Worm (Caenorhabditis elegans) whole organism, late embryonic: ENCODE results near the gene cni-1.
A peak's percentile ranks its signal among the peaks of the same experiment; 100 is the strongest.
"Not testable (repeated sequence)": the region's sequence is repeated elsewhere in the genome, so short reads cannot be mapped to it uniquely, and the experiment has no call there.

Experiments
- C08G9.2 ChIP-seq: sonication (generic microtip); optimal IDR thresholded peaks from 2 replicates; lab custom pipeline; 2016; ENCODE audit warnings: mild to moderate bottlenecking, missing genetic modification characterization, moderate library complexity, missing compliant biosample characterization
- C38D4.7 ChIP-seq: fragments of 200-800 bp; sonication (Bioruptor generic); optimal IDR thresholded peaks from 2 replicates; lab custom pipeline; 2018; ENCODE audit warnings: mild to moderate bottlenecking, missing genetic modification characterization, moderate library complexity, missing compliant biosample characterization
- K02D7.2 ChIP-seq: sonication (generic microtip); optimal IDR thresholded peaks from 2 replicates; lab custom pipeline; 2017; ENCODE audit warnings: mild to moderate bottlenecking, missing genetic modification characterization, missing compliant biosample characterization
- T23F11.4 ChIP-seq: fragments of 200-800 bp; sonication (Bioruptor generic); optimal IDR thresholded peaks from 2 replicates; lab custom pipeline; 2018; ENCODE audit warnings: mild to moderate bottlenecking, missing genetic modification characterization, missing compliant biosample characterization
- Y22D7AL.16 ChIP-seq: sonication (generic microtip); optimal IDR thresholded peaks from 2 replicates; lab custom pipeline; 2016; ENCODE audit warnings: missing genetic modification characterization, missing compliant biosample characterization
- ahr-1 ChIP-seq: sonication (generic microtip); optimal IDR thresholded peaks from 2 replicates; lab custom pipeline; 2016; ENCODE audit warnings: missing genetic modification characterization, missing compliant biosample characterization
- ceh-18 ChIP-seq: sonication (generic microtip); optimal IDR thresholded peaks from 2 replicates; lab custom pipeline; 2016; ENCODE audit warnings: missing genetic modification characterization, missing compliant biosample characterization
- ceh-19 ChIP-seq: fragments of 200-800 bp; sonication (Bioruptor generic); optimal IDR thresholded peaks from 2 replicates; lab custom pipeline; 2018; ENCODE audit warnings: mild to moderate bottlenecking, missing genetic modification characterization, missing compliant biosample characterization
- ceh-2 ChIP-seq: sonication (generic microtip); optimal IDR thresholded peaks from 2 replicates; lab custom pipeline; 2016; ENCODE audit warnings: missing genotype, missing genetic modification characterization, missing compliant biosample characterization
- ceh-34 ChIP-seq: sonication (generic microtip); optimal IDR thresholded peaks from 2 replicates; lab custom pipeline; 2016; ENCODE audit warnings: mild to moderate bottlenecking, missing genetic modification characterization, missing compliant biosample characterization
- ceh-45 ChIP-seq: fragments of 200-800 bp; sonication (Bioruptor generic); IDR thresholded peaks from 2 replicates; pipeline ENCODE4 v1.3.6; 2022; ENCODE audit warnings: missing genetic modification reagents, missing genetic modification characterization, missing compliant biosample characterization
- ceh-48 ChIP-seq: sonication (generic microtip); optimal IDR thresholded peaks from 2 replicates; lab custom pipeline; 2016; ENCODE audit warnings: missing genetic modification characterization, inconsistent platforms, missing compliant biosample characterization
- ceh-9 ChIP-seq: sonication (generic microtip); optimal IDR thresholded peaks from 2 replicates; lab custom pipeline; 2016; ENCODE audit warnings: mild to moderate bottlenecking, missing genetic modification characterization, inconsistent platforms, missing compliant biosample characterization
- dve-1 ChIP-seq: sonication (generic microtip); optimal IDR thresholded peaks from 2 replicates; lab custom pipeline; 2017; ENCODE audit warnings: antibody characterized with exemption, mild to moderate bottlenecking, missing genetic modification characterization, missing compliant biosample characterization
- elt-2 ChIP-seq: sonication (generic microtip); optimal IDR thresholded peaks from 2 replicates; lab custom pipeline; 2016; ENCODE audit warnings: missing genetic modification reagents, missing genetic modification characterization, missing compliant biosample characterization
- ets-4 ChIP-seq: sonication (generic microtip); optimal IDR thresholded peaks from 2 replicates; lab custom pipeline; 2016; ENCODE audit warnings: missing genetic modification characterization, missing compliant biosample characterization
- fax-1 ChIP-seq: sonication (generic microtip); optimal IDR thresholded peaks from 2 replicates; lab custom pipeline; 2016; ENCODE audit warnings: missing genotype, missing genetic modification characterization, missing compliant biosample characterization
- gmeb-2 ChIP-seq: sonication (generic microtip); optimal IDR thresholded peaks from 2 replicates; lab custom pipeline; 2016; ENCODE audit warnings: missing genetic modification characterization, inconsistent platforms, missing compliant biosample characterization
- hlh-13 ChIP-seq: fragments of 200-800 bp; sonication (Bioruptor generic); optimal IDR thresholded peaks from 2 replicates; lab custom pipeline; 2018; ENCODE audit warnings: mild to moderate bottlenecking, missing genetic modification characterization, missing compliant biosample characterization
- hlh-15 ChIP-seq: sonication (generic microtip); optimal IDR thresholded peaks from 2 replicates; lab custom pipeline; 2016; ENCODE audit warnings: missing genetic modification characterization, missing compliant biosample characterization
- hlh-30 ChIP-seq: sonication (generic microtip); optimal IDR thresholded peaks from 2 replicates; lab custom pipeline; 2017; ENCODE audit warnings: antibody characterized with exemption, missing genetic modification characterization, missing compliant biosample characterization; ENCODE audit not compliant: insufficient read depth
- hlh-6 ChIP-seq: sonication (generic microtip); optimal IDR thresholded peaks from 2 replicates; lab custom pipeline; 2016; ENCODE audit warnings: missing genotype, missing genetic modification characterization, missing compliant biosample characterization
- hlh-8 ChIP-seq: sonication (generic microtip); optimal IDR thresholded peaks from 2 replicates; lab custom pipeline; 2016; ENCODE audit warnings: missing genotype, missing genetic modification characterization, missing compliant biosample characterization
- madf-2 ChIP-seq: sonication (generic microtip); optimal IDR thresholded peaks from 2 replicates; lab custom pipeline; 2017; ENCODE audit warnings: missing genetic modification characterization, missing compliant biosample characterization
- npax-4 ChIP-seq: sonication (generic microtip); optimal IDR thresholded peaks from 2 replicates; lab custom pipeline; 2016; ENCODE audit warnings: missing genetic modification characterization, missing compliant biosample characterization
- pag-3 ChIP-seq: sonication (generic microtip); optimal IDR thresholded peaks from 2 replicates; lab custom pipeline; 2016; ENCODE audit warnings: missing compliant biosample characterization, missing genetic modification characterization, borderline replicate concordance
- pax-1 ChIP-seq: fragments of 150-350 bp; optimal IDR thresholded peaks from 2 replicates; lab custom pipeline; 2014; ENCODE audit warnings: missing biosample characterization, missing genetic modification characterization
- pha-2 ChIP-seq: sonication (generic microtip); optimal IDR thresholded peaks from 2 replicates; lab custom pipeline; 2017; ENCODE audit warnings: mild to moderate bottlenecking, missing genetic modification characterization, missing compliant biosample characterization
- pqm-1 ChIP-seq: sonication (generic microtip); optimal IDR thresholded peaks from 2 replicates; lab custom pipeline; 2016; ENCODE audit warnings: missing genetic modification characterization, missing compliant biosample characterization
- pros-1 ChIP-seq: fragments of 150-350 bp; optimal IDR thresholded peaks from 2 replicates; lab custom pipeline; 2014; ENCODE audit warnings: missing biosample characterization, missing genetic modification reagents, missing genetic modification characterization
- rnt-1 ChIP-seq: sonication (generic microtip); optimal IDR thresholded peaks from 2 replicates; lab custom pipeline; 2016; ENCODE audit warnings: missing genetic modification characterization, missing compliant biosample characterization
- sox-2 ChIP-seq: fragments of 200-800 bp; sonication (Bioruptor generic); IDR thresholded peaks from 2 replicates; pipeline ENCODE4 v1.3.6; 2022; ENCODE audit warnings: missing genetic modification reagents, missing genetic modification characterization, missing compliant biosample characterization
- sox-4 ChIP-seq: sonication (generic microtip); optimal IDR thresholded peaks from 2 replicates; lab custom pipeline; 2017; ENCODE audit warnings: mild to moderate bottlenecking, missing genetic modification characterization, inconsistent platforms, missing compliant biosample characterization
- tbx-2 ChIP-seq: sonication (generic microtip); optimal IDR thresholded peaks from 2 replicates; lab custom pipeline; 2016; ENCODE audit warnings: missing genetic modification characterization, missing compliant biosample characterization
- ttx-3 ChIP-seq: sonication (generic microtip); optimal IDR thresholded peaks from 2 replicates; lab custom pipeline; 2016; ENCODE audit warnings: missing genetic modification reagents, missing genetic modification characterization, missing compliant biosample characterization
- unc-86 ChIP-seq: sonication (generic microtip); optimal IDR thresholded peaks from 2 replicates; lab custom pipeline; 2016; ENCODE audit warnings: missing genetic modification characterization, missing compliant biosample characterization
- zip-5 ChIP-seq: sonication (generic microtip); optimal IDR thresholded peaks from 2 replicates; lab custom pipeline; 2016; ENCODE audit warnings: missing genetic modification characterization, missing compliant biosample characterization

The cni-1 gene

DNA sequence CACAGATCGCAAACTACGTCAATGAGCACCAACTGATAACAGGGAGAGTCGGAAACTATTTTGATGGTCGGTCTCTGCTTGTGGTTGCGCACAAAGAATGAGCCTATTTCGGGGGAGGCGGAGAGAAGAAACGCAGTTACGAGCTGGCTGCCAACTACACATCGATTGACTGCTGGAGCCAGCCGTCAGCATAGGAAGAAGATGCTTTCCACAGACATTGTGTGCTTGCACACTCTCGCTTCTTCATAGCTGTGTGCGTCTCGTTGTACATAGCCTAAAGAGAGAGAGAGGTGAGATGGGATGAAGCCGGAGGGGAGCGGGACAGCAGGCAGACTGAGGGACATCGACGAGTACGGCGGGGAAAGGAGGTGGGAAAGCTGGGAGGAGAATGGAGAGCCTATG is 49.7 kb upstream of the cni-1 start (continued):
- TF ChIP-seq ttx-3 (tag; lab: Kevin White, UChicago) = no peak
- no peak for TF ChIP-seq hlh-30 (tag; lab: Kevin White, UChicago)
- no peak for TF ChIP-seq pag-3
- no peak for TF ChIP-seq Y22D7AL.16 (tag; lab: Kevin White, UChicago)
- TF ChIP-seq fax-1 (tag; lab: Kevin White, UChicago) = peak; percentile 25
- peak; percentile 24 for TF ChIP-seq dve-1 (tag; lab: Kevin White, UChicago)
- peak; percentile 52 for TF ChIP-seq C08G9.2 (tag; lab: Kevin White, UChicago)
- no peak for TF ChIP-seq madf-2
- TF ChIP-seq ceh-34 (tag; lab: Kevin White, UChicago) = peak; percentile 61
- peak; percentile 85 for TF ChIP-seq ceh-18 (tag; lab: Kevin White, UChicago)
- no peak for TF ChIP-seq hlh-15 (tag; lab: Kevin White, UChicago)
- peak; percentile 15 for TF ChIP-seq K02D7.2 (tag; lab: Kevin White, UChicago)
- TF ChIP-seq tbx-2 (tag; lab: Kevin White, UChicago) = peak; percentile 82
- TF ChIP-seq ets-4 (tag; lab: Kevin White, UChicago) = no peak
- peak; percentile 18 for TF ChIP-seq hlh-8 (tag; lab: Kevin White, UChicago)
- no peak for TF ChIP-seq pax-1
- TF ChIP-seq T23F11.4 (GFP tag; lab: Kevin White, UChicago) = no peak
- TF ChIP-seq ceh-9 = no peak
- no peak for TF ChIP-seq gmeb-2
- no peak for TF ChIP-seq ceh-19 (GFP tag; lab: Kevin White, UChicago)
- TF ChIP-seq ceh-48 (tag; lab: Kevin White, UChicago) = peak; percentile 56
- peak; percentile 46 for TF ChIP-seq pros-1 (tag; lab: Kevin White, UChicago)
- no peak for TF ChIP-seq ahr-1
- TF ChIP-seq ceh-45 (GFP tag; lab: Robert Waterston, UW) = no peak
- TF ChIP-seq sox-2 = no peak
- no peak for TF ChIP-seq rnt-1 (tag; lab: Kevin White, UChicago)
- TF ChIP-seq, all 69 proteins: peak for 26

DNA sequence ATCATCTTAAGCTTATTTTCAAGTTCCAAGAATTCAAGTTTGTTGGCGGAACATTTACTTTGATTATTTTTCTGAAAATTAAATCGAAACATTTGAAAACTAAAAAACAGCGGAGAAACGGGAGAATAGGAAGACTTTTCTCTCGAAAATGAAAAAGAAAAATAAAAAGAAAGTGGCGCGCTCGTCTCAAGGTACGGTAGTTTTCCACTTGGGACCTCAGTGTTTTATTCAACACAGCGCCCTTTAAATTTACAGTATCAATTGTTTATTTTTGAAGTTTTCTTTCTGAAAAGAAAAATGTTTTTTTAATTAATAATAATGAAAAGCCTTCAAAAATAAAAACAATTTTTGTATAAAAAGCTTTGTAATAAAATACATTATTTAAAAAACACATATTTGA is 48.6 kb upstream of the cni-1 start:
- TF ChIP-seq ceh-19 (GFP tag; lab: Kevin White, UChicago) (no peak), sox-2 (no peak), rnt-1 (tag; lab: Kevin White, UChicago) (no peak), gmeb-2 (no peak), elt-2 (tag; lab: Kevin White, UChicago) (no peak), hlh-13 (no peak), C38D4.7 (no peak), ceh-2 (tag; lab: Kevin White, UChicago) (no peak), pha-2 (tag; lab: Kevin White, UChicago) (no peak), ceh-34 (tag; lab: Kevin White, UChicago) (no peak), hlh-6 (tag; lab: Kevin White, UChicago) (no peak)
- TF ChIP-seq, all 69 proteins: peak for 0

DNA sequence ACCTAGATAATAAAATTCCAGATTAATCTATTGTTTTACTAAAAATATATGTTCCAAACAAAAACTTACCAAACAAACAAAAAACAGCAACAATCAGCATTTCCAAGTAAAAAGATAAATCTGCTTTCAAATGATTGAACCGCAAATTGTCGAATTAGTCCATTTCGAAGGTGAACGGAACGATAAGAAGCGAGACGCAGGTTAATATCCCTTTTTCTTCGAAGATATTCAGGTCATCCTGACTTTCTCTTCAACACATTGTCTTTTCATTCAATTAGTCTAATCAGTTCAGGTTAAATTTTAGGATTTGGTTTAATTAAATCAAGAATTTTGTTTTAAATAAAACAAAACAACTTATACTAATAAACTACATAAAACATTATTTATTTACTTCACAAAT is 46.8 kb upstream of the cni-1 start, which contains the start of gene B0365.9:
Gene B0365.9 (minus strand): TSS at position 186 of the 400 bp plus-strand sequence.
- no peak for TF ChIP-seq ceh-9
- TF ChIP-seq ceh-45 (GFP tag; lab: Robert Waterston, UW) = no peak
- TF ChIP-seq sox-4 = no peak
- TF ChIP-seq rnt-1 (tag; lab: Kevin White, UChicago) = no peak
- TF ChIP-seq sox-2 = no peak
- no peak for TF ChIP-seq tbx-2 (tag; lab: Kevin White, UChicago)
- TF ChIP-seq pag-3 = no peak
- no peak for TF ChIP-seq ceh-18 (tag; lab: Kevin White, UChicago)
- no peak for TF ChIP-seq unc-86 (tag; lab: Kevin White, UChicago)
- TF ChIP-seq pqm-1 (tag; lab: Kevin White, UChicago) = no peak
- no peak for TF ChIP-seq zip-5

DNA sequence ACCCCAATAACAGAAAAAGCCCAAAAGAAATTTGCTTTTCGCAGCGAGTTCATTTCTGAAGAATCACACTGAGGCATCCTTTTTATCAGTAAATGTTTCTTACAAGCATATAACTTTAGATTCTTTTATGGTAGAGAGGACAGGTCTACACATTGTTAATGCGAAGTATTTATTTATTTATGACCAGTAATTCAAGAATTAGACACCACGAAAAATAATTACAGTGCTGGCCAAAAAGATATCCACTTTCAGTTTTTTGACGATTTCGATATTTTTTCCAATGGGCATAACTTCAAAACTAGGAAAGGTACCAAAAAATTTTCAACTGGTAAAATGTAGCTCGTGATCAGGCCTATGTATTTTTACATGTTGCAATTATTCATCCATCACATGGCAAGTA is 45.3 kb upstream of the cni-1 start, which contains the start of gene clec-225:
Gene clec-225 (minus strand): TSS at position 101 of the 400 bp plus-strand sequence.
- TF ChIP-seq ceh-2, dve-1, npax-4 (tag; lab: Kevin White, UChicago): not testable (repeated sequence)
